Fruit fly (Drosophila melanogaster) whole organism, embryonic: Measurements from ENCODE around the gene firl.

Experiments
- Atf6 ChIP-seq: fragments of 200-800 bp; sonication (Bioruptor generic); IDR thresholded peaks from 2 replicates; pipeline ENCODE4 v1.3.6; 2022; ENCODE audit warnings: missing biosample characterization, missing genetic modification characterization
- CG10209 ChIP-seq: fragments of 200-800 bp; sonication (Bioruptor generic); optimal IDR thresholded peaks from 3 replicates; lab custom pipeline; 2017; ENCODE audit warnings: missing biosample characterization, mild to moderate bottlenecking, missing genetic modification characterization, missing genetic modification reagents
- CG10654 ChIP-seq: fragments of 200-800 bp; sonication (Bioruptor generic); optimal IDR thresholded peaks from 2 replicates; lab custom pipeline; 2016; ENCODE audit warnings: missing biosample characterization, missing genetic modification characterization
- CG11560 ChIP-seq: fragments of 200-800 bp; sonication (Bioruptor generic); IDR thresholded peaks from 3 replicates; pipeline ENCODE4 v1.3.6; 2022; ENCODE audit warnings: missing biosample characterization, missing genetic modification characterization
- CG14965 ChIP-seq: fragments of 200-800 bp; sonication (Bioruptor generic); optimal IDR thresholded peaks from 2 replicates; lab custom pipeline; 2016; ENCODE audit warnings: missing biosample characterization, missing genetic modification characterization, borderline replicate concordance
- CG17612 ChIP-seq: fragments of 200-800 bp; sonication (Bioruptor generic); IDR thresholded peaks from 2 replicates; pipeline ENCODE4 v1.3.6; 2022; ENCODE audit warnings: missing biosample characterization, missing genetic modification characterization
- CG2712 ChIP-seq: fragments of 200-800 bp; optimal IDR thresholded peaks from 3 replicates; lab custom pipeline; 2019; ENCODE audit warnings: missing biosample characterization, mild to moderate bottlenecking, missing genetic modification characterization, moderate library complexity
- CG31441 ChIP-seq: fragments of 200-800 bp; sonication (Bioruptor generic); IDR thresholded peaks from 2 replicates; pipeline ENCODE4 v1.3.6; 2022; ENCODE audit warnings: missing biosample characterization, missing genetic modification characterization
- CG3838 ChIP-seq: fragments of 200-800 bp; sonication (Bioruptor generic); optimal IDR thresholded peaks from 3 replicates; lab custom pipeline; 2016; ENCODE audit warnings: missing biosample characterization, missing genetic modification characterization
- CG7357 ChIP-seq: fragments of 200-800 bp; sonication (Bioruptor generic); IDR thresholded peaks from 3 replicates; pipeline ENCODE4 v1.3.6; 2022; ENCODE audit warnings: missing biosample characterization, missing genetic modification characterization
- CG7372 ChIP-seq: fragments of 200-800 bp; sonication (Bioruptor generic); IDR thresholded peaks from 2 replicates; pipeline ENCODE4 v1.3.6; 2022; ENCODE audit warnings: missing biosample characterization, missing genetic modification characterization
- CG7839 ChIP-seq: fragments of 200-800 bp; sonication (Bioruptor generic); optimal IDR thresholded peaks from 3 replicates; lab custom pipeline; 2018; ENCODE audit warnings: missing biosample characterization, mild to moderate bottlenecking, missing genetic modification characterization, moderate library complexity
- CG7963 ChIP-seq: fragments of 200-800 bp; sonication (Bioruptor generic); IDR thresholded peaks from 3 replicates; pipeline ENCODE4 v1.3.6; 2022; ENCODE audit warnings: missing biosample characterization, missing genetic modification characterization; ENCODE audit not compliant: partially characterized antibody
- CG9797 ChIP-seq: fragments of 200-800 bp; sonication (Bioruptor generic); optimal IDR thresholded peaks from 3 replicates; lab custom pipeline; 2018; ENCODE audit warnings: missing biosample characterization, mild to moderate bottlenecking, missing genetic modification characterization
- CG9876 ChIP-seq: fragments of 200-800 bp; sonication (Bioruptor generic); optimal IDR thresholded peaks from 2 replicates; lab custom pipeline; 2016; ENCODE audit warnings: missing biosample characterization, missing genetic modification characterization
- CHES-1-like ChIP-seq: fragments of 200-800 bp; sonication (Bioruptor generic); optimal IDR thresholded peaks from 2 replicates; lab custom pipeline; 2016; ENCODE audit warnings: missing biosample characterization, missing genetic modification characterization
- CTCF ChIP-seq: fragments of 200-800 bp; sonication (Bioruptor generic); optimal IDR thresholded peaks from 2 replicates; lab custom pipeline; 2017; ENCODE audit warnings: missing biosample characterization, mild to moderate bottlenecking, missing genetic modification characterization, moderate library complexity
- Dref ChIP-seq: fragments of 200-800 bp; sonication (Bioruptor generic); IDR thresholded peaks from 2 replicates; pipeline ENCODE4 v1.3.6; 2022; ENCODE audit warnings: missing biosample characterization, missing genetic modification characterization
- Fer2 ChIP-seq: fragments of 200-800 bp; sonication (Bioruptor generic); optimal IDR thresholded peaks from 2 replicates; lab custom pipeline; 2018; ENCODE audit warnings: missing biosample characterization, mild to moderate bottlenecking, missing genetic modification characterization, moderate library complexity
- HHEX ChIP-seq: fragments of 200-800 bp; sonication (Bioruptor generic); optimal IDR thresholded peaks from 3 replicates; lab custom pipeline; 2017; ENCODE audit warnings: missing biosample characterization, mild to moderate bottlenecking, missing genetic modification characterization, missing genetic modification reagents
- HLH4C ChIP-seq: fragments of 200-800 bp; sonication (Bioruptor generic); IDR thresholded peaks from 3 replicates; pipeline ENCODE4 v1.3.6; 2022; ENCODE audit warnings: missing biosample characterization, missing genetic modification characterization; ENCODE audit not compliant: partially characterized antibody
- Hmr ChIP-seq: fragments of 200-800 bp; sonication (Bioruptor generic); optimal IDR thresholded peaks from 3 replicates; lab custom pipeline; 2017; ENCODE audit warnings: mild to moderate bottlenecking, missing biosample characterization, missing genetic modification reagents, missing genetic modification characterization
- MBD-R2 ChIP-seq: fragments of 200-800 bp; sonication (Bioruptor generic); IDR thresholded peaks from 2 replicates; pipeline ENCODE4 v1.3.6; 2022; ENCODE audit warnings: missing biosample characterization, missing genetic modification characterization
- MESR4 ChIP-seq: fragments of 200-800 bp; sonication (Bioruptor generic); optimal IDR thresholded peaks from 2 replicates; lab custom pipeline; 2018; ENCODE audit warnings: missing biosample characterization, mild to moderate bottlenecking, missing genetic modification characterization, moderate library complexity
- NC2α ChIP-seq: fragments of 200-800 bp; sonication (Bioruptor generic); optimal IDR thresholded peaks from 2 replicates; lab custom pipeline; 2016; ENCODE audit warnings: missing biosample characterization, missing genetic modification characterization
- Nf-YB ChIP-seq: fragments of 200-800 bp; sonication (Bioruptor generic); optimal IDR thresholded peaks from 3 replicates; lab custom pipeline; 2019; ENCODE audit warnings: missing biosample characterization, mild to moderate bottlenecking, missing genetic modification characterization, moderate library complexity
- Nf-YC ChIP-seq: fragments of 200-800 bp; optimal IDR thresholded peaks from 3 replicates; lab custom pipeline; 2019; ENCODE audit warnings: missing biosample characterization, mild to moderate bottlenecking, missing genetic modification characterization, moderate library complexity
- Opbp ChIP-seq: fragments of 200-800 bp; sonication (Bioruptor generic); IDR thresholded peaks from 3 replicates; pipeline ENCODE4 v1.3.6; 2022; ENCODE audit warnings: missing biosample characterization, missing genetic modification characterization; ENCODE audit not compliant: partially characterized antibody
- Poxn ChIP-seq: fragments of 200-800 bp; sonication (Bioruptor generic); IDR thresholded peaks from 2 replicates; pipeline ENCODE4 v1.3.6; 2022; ENCODE audit warnings: missing biosample characterization, missing genetic modification characterization
- Vsx1 ChIP-seq: fragments of 200-800 bp; sonication (Bioruptor generic); optimal IDR thresholded peaks from 2 replicates; lab custom pipeline; 2017; ENCODE audit warnings: missing biosample characterization, mild to moderate bottlenecking, missing genetic modification characterization, missing genetic modification reagents
- abd-A ChIP-seq: fragments of 200-800 bp; sonication (Bioruptor generic); optimal IDR thresholded peaks from 3 replicates; lab custom pipeline; 2019; ENCODE audit warnings: missing biosample characterization, mild to moderate bottlenecking, missing genetic modification characterization, moderate library complexity
- bab2 ChIP-seq: fragments of 200-800 bp; sonication (Bioruptor generic); optimal IDR thresholded peaks from 2 replicates; lab custom pipeline; 2016; ENCODE audit warnings: missing biosample characterization, missing genetic modification characterization
- bigmax ChIP-seq: fragments of 200-800 bp; sonication (Bioruptor generic); optimal IDR thresholded peaks from 2 replicates; lab custom pipeline; 2018; ENCODE audit warnings: missing biosample characterization, mild to moderate bottlenecking, missing genetic modification characterization
- br ChIP-seq: fragments of >200 bp; optimal IDR thresholded peaks from 2 replicates; lab custom pipeline; 2017
- dysf ChIP-seq: fragments of 200-800 bp; sonication (Bioruptor generic); IDR thresholded peaks from 3 replicates; pipeline ENCODE4 v1.3.6; 2022; ENCODE audit warnings: missing biosample characterization, missing genetic modification characterization
- en ChIP-seq: fragments of 200-800 bp; sonication (Bioruptor generic); optimal IDR thresholded peaks from 2 replicates; lab custom pipeline; 2016; ENCODE audit warnings: missing biosample characterization, missing genetic modification characterization
- ewg ChIP-seq: fragments of 200-800 bp; sonication (Bioruptor generic); optimal IDR thresholded peaks from 3 replicates; lab custom pipeline; 2017; ENCODE audit warnings: mild to moderate bottlenecking, missing biosample characterization, missing genetic modification reagents, missing genetic modification characterization
- fru ChIP-seq: fragments of >200 bp; optimal IDR thresholded peaks from 2 replicates; lab custom pipeline; 2017
- grau ChIP-seq: fragments of 200-800 bp; optimal IDR thresholded peaks from 3 replicates; lab custom pipeline; 2019; ENCODE audit warnings: missing biosample characterization, mild to moderate bottlenecking, missing genetic modification characterization, moderate library complexity
- hth ChIP-seq: fragments of >200 bp; optimal IDR thresholded peaks from 2 replicates; lab custom pipeline; 2017; ENCODE audit warnings: inconsistent platforms
- kah ChIP-seq: fragments of 200-800 bp; sonication (Bioruptor generic); optimal IDR thresholded peaks from 2 replicates; lab custom pipeline; 2018; ENCODE audit warnings: missing biosample characterization, mild to moderate bottlenecking, missing genetic modification characterization
- kay ChIP-seq: fragments of 200-800 bp; sonication (Bioruptor generic); optimal IDR thresholded peaks from 2 replicates; lab custom pipeline; 2016; ENCODE audit warnings: missing biosample characterization, missing genetic modification characterization
- lilli ChIP-seq: fragments of 200-800 bp; sonication (Bioruptor generic); optimal IDR thresholded peaks from 3 replicates; lab custom pipeline; 2016; ENCODE audit warnings: missing biosample characterization, missing genetic modification characterization
- row ChIP-seq: fragments of 200-800 bp; sonication (Bioruptor generic); IDR thresholded peaks from 3 replicates; pipeline ENCODE4 v1.3.6; 2022; ENCODE audit warnings: missing biosample characterization, missing genetic modification characterization
- sim ChIP-seq: fragments of 200-800 bp; sonication (Bioruptor generic); IDR thresholded peaks from 2 replicates; pipeline ENCODE4 v1.3.6; 2022; ENCODE audit warnings: missing biosample characterization, missing genetic modification characterization
- slp2 ChIP-seq: fragments of 200-800 bp; sonication (Bioruptor generic); optimal IDR thresholded peaks from 2 replicates; lab custom pipeline; 2016; ENCODE audit warnings: missing biosample characterization, missing genetic modification characterization
- stc ChIP-seq: fragments of 200-800 bp; sonication (Bioruptor generic); IDR thresholded peaks from 2 replicates; pipeline ENCODE4 v1.3.6; 2022; ENCODE audit warnings: missing biosample characterization, missing genetic modification characterization
- ttk ChIP-seq: fragments of 200-800 bp; sonication (Bioruptor generic); IDR thresholded peaks from 2 replicates; pipeline ENCODE4 v2.1.2; 2022; ENCODE audit warnings: missing biosample characterization, missing genetic modification characterization
- vnd ChIP-seq: fragments of 200-800 bp; sonication (Bioruptor generic); IDR thresholded peaks from 3 replicates; pipeline ENCODE4 v1.3.6; 2022; ENCODE audit warnings: missing biosample characterization, missing genetic modification characterization; ENCODE audit not compliant: partially characterized antibody
- zen ChIP-seq: fragments of 200-800 bp; sonication (Bioruptor generic); optimal IDR thresholded peaks from 3 replicates; lab custom pipeline; 2018; ENCODE audit warnings: missing biosample characterization, mild to moderate bottlenecking, missing genetic modification characterization, moderate library complexity
- zf30C ChIP-seq: fragments of 200-800 bp; sonication (Bioruptor generic); optimal IDR thresholded peaks from 3 replicates; lab custom pipeline; 2018; ENCODE audit warnings: missing biosample characterization, mild to moderate bottlenecking, missing genetic modification characterization

firl gene

DNA sequence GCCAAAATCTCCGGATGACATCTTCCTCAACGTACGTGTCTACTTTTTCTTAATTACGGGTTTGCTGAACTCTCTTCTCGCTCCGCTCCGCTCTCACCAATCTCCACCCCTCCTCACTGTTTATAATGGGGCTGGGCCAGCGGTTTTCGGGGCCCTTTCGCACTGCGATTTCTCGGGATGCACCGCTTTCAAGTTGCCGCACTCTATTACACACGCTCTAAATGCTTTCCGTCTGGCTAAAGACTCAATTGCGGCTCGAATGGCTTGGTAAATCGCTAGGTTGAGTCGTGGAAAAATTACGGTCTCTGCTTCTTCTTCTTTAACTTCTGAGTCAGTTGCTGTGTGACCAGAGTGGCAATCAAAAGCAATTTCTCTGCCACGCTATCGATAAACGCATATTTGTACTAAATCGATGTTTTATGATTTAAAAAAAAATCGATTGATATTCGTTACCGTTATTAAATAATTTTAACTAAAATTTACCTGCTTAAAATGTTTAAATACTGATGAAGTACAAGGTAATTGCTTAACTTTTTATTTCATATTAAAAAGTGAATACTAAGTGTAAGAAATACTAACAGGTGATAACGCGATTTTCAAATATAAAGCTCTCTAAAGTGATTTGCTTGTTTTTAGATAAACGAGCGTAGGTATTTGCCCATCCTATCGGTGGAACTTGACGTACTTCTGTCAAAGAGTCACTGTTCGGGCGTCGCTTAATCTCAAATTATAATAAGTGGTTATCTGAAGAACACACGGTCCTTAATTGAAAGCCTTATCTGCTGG, 42.4 kb upstream of the firl start, which contains the start of the genes Rab6 and Phae1 (continued):
- peak; percentile 40 for TF ChIP-seq Nf-YC (tag; lab: Kevin White, UChicago)
- TF ChIP-seq Nf-YB (GFP tag; lab: Kevin White, UChicago), result peak; percentile 13
- no peak for TF ChIP-seq fru
- no peak for TF ChIP-seq en (GFP tag; lab: Kevin White, UChicago)
- TF ChIP-seq Fer2 (tag; lab: Kevin White, UChicago), result no peak
- peak; percentile 34 for TF ChIP-seq CG2712 (tag; lab: Kevin White, UChicago)
- TF ChIP-seq slp2 (GFP tag; lab: Kevin White, UChicago), result no peak
- TF ChIP-seq HLH4C, result peak; percentile 87
- peak; percentile 81 for TF ChIP-seq CG9797 (GFP tag; lab: Kevin White, UChicago)
- TF ChIP-seq CG11560 (tag; lab: Robert Waterston, UW), result peak; percentile 83; the same call in 2 of the 3 replicates
- peak; percentile 94 for TF ChIP-seq kay
- no peak for TF ChIP-seq CG9876 (GFP tag; lab: Kevin White, UChicago)
- no peak for TF ChIP-seq CTCF (GFP tag; lab: Kevin White, UChicago)
- TF ChIP-seq sim (GFP tag; lab: Robert Waterston, UW), result no peak
- TF ChIP-seq NC2α (GFP tag; lab: Kevin White, UChicago), result no peak
- TF ChIP-seq Dref (GFP tag; lab: Robert Waterston, UW), result peak; percentile 88
- peak; percentile 44; the same call in 1 of the 2 replicates for TF ChIP-seq MBD-R2 (GFP tag; lab: Robert Waterston, UW)
- TF ChIP-seq br (lab: Kevin White, UChicago), result no peak
- no peak for TF ChIP-seq abd-A (tag; lab: Kevin White, UChicago)
- 0 out of 3 replicates have a peak, but pooled peaks have one; percentile 24 for TF ChIP-seq row (GFP tag; lab: Robert Waterston, UW)
- TF ChIP-seq Vsx1, result no peak
- TF ChIP-seq hth (lab: Kevin White, UChicago), result no peak
- TF ChIP-seq CG7357 (GFP tag; lab: Robert Waterston, UW), result no peak
- peak; percentile 0 for TF ChIP-seq zen (tag; lab: Kevin White, UChicago)
- no peak for TF ChIP-seq CG10654 (GFP tag; lab: Kevin White, UChicago)
- no peak; the same call in 1 of the 2 replicates for TF ChIP-seq stc (GFP tag; lab: Robert Waterston, UW)
- TF ChIP-seq CG7963, result peak; percentile 60; the same call in 1 of the 3 replicates
- no peak for TF ChIP-seq Hmr (GFP tag; lab: Kevin White, UChicago)
- TF ChIP-seq CG3838 (GFP tag; lab: Kevin White, UChicago), result no peak
- no peak for TF ChIP-seq ttk (GFP tag; lab: Robert Waterston, UW)
- no peak for TF ChIP-seq CG17612 (GFP tag; lab: Robert Waterston, UW)
- TF ChIP-seq CG7372 (GFP tag; lab: Robert Waterston, UW), result no peak
- TF ChIP-seq CG31441 (GFP tag; lab: Robert Waterston, UW), result peak; percentile 19; the same call in 1 of the 2 replicates
- TF ChIP-seq ewg (GFP tag; lab: Kevin White, UChicago), result no peak
- no peak; the same call in 1 of the 2 replicates for TF ChIP-seq Atf6 (GFP tag; lab: Robert Waterston, UW)
- peak; percentile 41 for TF ChIP-seq CHES-1-like
- no peak for TF ChIP-seq dysf (GFP tag; lab: Robert Waterston, UW)
- peak; percentile 66 for TF ChIP-seq vnd (GFP tag; lab: Robert Waterston, UW)
- TF ChIP-seq Poxn (GFP tag; lab: Robert Waterston, UW), result no peak
- TF ChIP-seq bab2 (GFP tag; lab: Kevin White, UChicago), result no peak
- TF ChIP-seq bigmax (GFP tag; lab: Kevin White, UChicago), result no peak
- TF ChIP-seq CG7839, result no peak
- TF ChIP-seq lilli (GFP tag; lab: Kevin White, UChicago), result peak; percentile 14
- TF ChIP-seq CG10209 (GFP tag; lab: Kevin White, UChicago), result no peak
- TF ChIP-seq grau (tag; lab: Kevin White, UChicago), result no peak
- no peak for TF ChIP-seq kah (GFP tag; lab: Kevin White, UChicago)
- TF ChIP-seq CG14965 (GFP tag; lab: Kevin White, UChicago), result no peak
- TF ChIP-seq zf30C (GFP tag; lab: Kevin White, UChicago), result no peak
- TF ChIP-seq HHEX, result no peak
- peak; percentile 99 for TF ChIP-seq MESR4 (GFP tag; lab: Kevin White, UChicago)
- peak; percentile 67; the same call in 2 of the 3 replicates for TF ChIP-seq Opbp (GFP tag; lab: Robert Waterston, UW)
